Worm (Caenorhabditis elegans): ENCODE data around the gene clec-7.
"Not testable (repeated sequence)": the region's sequence is repeated elsewhere in the genome, so short reads cannot be mapped to it uniquely, and the experiment has no call there.

DNA sequence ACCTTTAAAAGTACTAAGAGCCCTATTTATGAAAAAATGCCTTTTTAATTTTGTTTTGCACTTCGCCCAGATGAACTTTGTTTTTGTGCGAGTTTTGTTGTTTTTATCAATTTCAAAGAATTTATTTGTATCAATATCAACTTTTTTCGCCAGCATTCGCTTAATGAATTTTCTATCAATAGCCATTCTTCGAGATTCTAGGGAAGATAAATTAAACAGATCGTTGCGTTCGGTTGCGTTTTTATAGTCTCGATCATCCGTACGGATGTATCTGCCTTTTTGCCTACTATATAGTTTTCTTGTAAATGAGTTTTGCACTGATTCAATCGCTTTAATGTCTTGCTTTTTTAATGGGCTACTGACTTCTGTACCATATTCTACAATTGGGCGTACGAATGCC is 17.3 kb downstream of the clec-7 start, which contains the start of gene nhr-147:
- not testable (repeated sequence) for TF ChIP-seq W03F9.2, him-1, dao-5 (tag; optimal IDR thresholded peaks at IDR 0.05)
